Fruit fly (Drosophila melanogaster): Measurements from ENCODE around the gene Pyroxd1.

Pyroxd1 gene

dm6 chr2L:20097105-20097631 lies 5.9 kb downstream of the Pyroxd1 start, which contains the start of the genes mRpS18B and Kua (continued):
- TF ChIP-seq Jarid2 (GFP tag; optimal IDR thresholded peaks at IDR 0.05) = no peak
- peak; percentile 71; the same call in 1 of the 3 replicates for TF ChIP-seq zfh1 (GFP tag; IDR thresholded peaks at IDR 0.05)
- TF ChIP-seq CG8359 (GFP tag; optimal IDR thresholded peaks at IDR 0.05; ENCODE audit: borderline replicate concordance) = no peak
- no peak for TF ChIP-seq CG16779 (GFP tag; IDR thresholded peaks at IDR 0.05)
- peak; percentile 70 for TF ChIP-seq CG2712 (tag; optimal IDR thresholded peaks at IDR 0.05)
- no peak for TF ChIP-seq ase (GFP tag; IDR thresholded peaks at IDR 0.05)
- TF ChIP-seq CG17612 (GFP tag; IDR thresholded peaks at IDR 0.05) = no peak
- TF ChIP-seq CG16863 (GFP tag; optimal IDR thresholded peaks at IDR 0.05) = peak; percentile 35
- TF ChIP-seq vfl (GFP tag; optimal IDR thresholded peaks at IDR 0.05) = no peak
- TF ChIP-seq Lhr (GFP tag; optimal IDR thresholded peaks at IDR 0.05) = peak; percentile 45
- no peak for TF ChIP-seq onecut (GFP tag; IDR thresholded peaks at IDR 0.05)
- TF ChIP-seq CG31388 (GFP tag; optimal IDR thresholded peaks at IDR 0.05) = no peak
- no peak for TF ChIP-seq dati (GFP tag; IDR thresholded peaks at IDR 0.05)
- TF ChIP-seq HLH3B (GFP tag; IDR thresholded peaks at IDR 0.05) = peak; percentile 46; the same call in 1 of the 2 replicates
- no peak for TF ChIP-seq Lim3 (GFP tag; IDR thresholded peaks at IDR 0.05)
- TF ChIP-seq CG17912 (GFP tag; optimal IDR thresholded peaks at IDR 0.05) = no peak
- no peak for TF ChIP-seq twi (tag; optimal IDR thresholded peaks at IDR 0.05)
- no peak for TF ChIP-seq aop (GFP tag; IDR thresholded peaks at IDR 0.05)
- 0 out of 2 replicates have a peak, but pooled peaks have one; percentile 31 for TF ChIP-seq sens-2 (GFP tag; IDR thresholded peaks at IDR 0.05)
- TF ChIP-seq Asciz (GFP tag; optimal IDR thresholded peaks at IDR 0.05) = no peak
- peak; percentile 2 for TF ChIP-seq Dp (GFP tag; optimal IDR thresholded peaks at IDR 0.05)
- TF ChIP-seq gfzf (GFP tag; optimal IDR thresholded peaks at IDR 0.05) = no peak
- TF ChIP-seq H15 (GFP tag; IDR thresholded peaks at IDR 0.05) = peak; percentile 52; the same call in 1 of the 3 replicates
- TF ChIP-seq CG14667 (GFP tag; IDR thresholded peaks at IDR 0.05) = no peak
- TF ChIP-seq CG18764 (GFP tag; optimal IDR thresholded peaks at IDR 0.05) = peak; percentile 1
- TF ChIP-seq rib (GFP tag; IDR thresholded peaks at IDR 0.05) = peak; percentile 17; the same call in 1 of the 2 replicates
- no peak for TF ChIP-seq ash1 (GFP tag; optimal IDR thresholded peaks at IDR 0.05)
- TF ChIP-seq Usf (GFP tag; optimal IDR thresholded peaks at IDR 0.05) = no peak
- no peak; the same call in 3 of the 4 replicates for TF ChIP-seq Gug (GFP tag; IDR thresholded peaks at IDR 0.05)
- peak; percentile 67 for TF ChIP-seq CG2120 (GFP tag; optimal IDR thresholded peaks at IDR 0.05)
- TF ChIP-seq Eip74EF (GFP tag; optimal IDR thresholded peaks at IDR 0.05) = peak in 1 of 2 experiments; percentile 40
- no peak for TF ChIP-seq pfk (GFP tag; optimal IDR thresholded peaks at IDR 0.05)
- peak; percentile 70 for TF ChIP-seq CG11504 (tag; optimal IDR thresholded peaks at IDR 0.05)
- TF ChIP-seq dm (GFP tag; optimal IDR thresholded peaks at IDR 0.05) = no peak
- TF ChIP-seq Six4 (GFP tag; optimal IDR thresholded peaks at IDR 0.05) = peak; percentile 50
- TF ChIP-seq pan (optimal IDR thresholded peaks at IDR 0.05) = no peak
- TF ChIP-seq pan (GFP tag; optimal IDR thresholded peaks at IDR 0.05 in 1 of 2, IDR thresholded peaks at IDR 0.05 in 1 of 2) = peak in 1 of 2 experiments; percentile 63
- no peak for TF ChIP-seq grn (GFP tag; optimal IDR thresholded peaks at IDR 0.05)
- TF ChIP-seq mirr (GFP tag; optimal IDR thresholded peaks at IDR 0.05) = no peak
- TF ChIP-seq stwl (tag; optimal IDR thresholded peaks at IDR 0.05) = no peak
- no peak for TF ChIP-seq fu2 (GFP tag; optimal IDR thresholded peaks at IDR 0.05)
- TF ChIP-seq Xrp1 (GFP tag; IDR thresholded peaks at IDR 0.05) = peak; percentile 53; the same call in 1 of the 2 replicates
- TF ChIP-seq CG13775 (GFP tag; optimal IDR thresholded peaks at IDR 0.05) = peak; percentile 59
- no peak for TF ChIP-seq CG14050 (GFP tag; IDR thresholded peaks at IDR 0.05)
- TF ChIP-seq Ets97D (GFP tag; optimal IDR thresholded peaks at IDR 0.05) = peak; percentile 41
- 0 out of 3 replicates have a peak, but pooled peaks have one; percentile 25 for TF ChIP-seq ci (GFP tag; IDR thresholded peaks at IDR 0.05)
- peak; percentile 34 for TF ChIP-seq ato (GFP tag; IDR thresholded peaks at IDR 0.05; ENCODE audit: partially characterized antibody)
- no peak for TF ChIP-seq Poxn (GFP tag; IDR thresholded peaks at IDR 0.05)
- TF ChIP-seq CG2202 (tag; optimal IDR thresholded peaks at IDR 0.05) = no peak
- peak; percentile 26 for TF ChIP-seq CG13624 (GFP tag; optimal IDR thresholded peaks at IDR 0.05)
- no peak for TF ChIP-seq btn (GFP tag; optimal IDR thresholded peaks at IDR 0.05)
